Worm (Caenorhabditis elegans): ENCODE data around the gene R13H4.7.

The R13H4.7 gene

ce11 chrV:11868142-11868541, at the start of gene R13H4.7:
Gene R13H4.7, minus strand, starts transcription at chrV:11868242.
- no peak for TF ChIP-seq B0019.2 (GFP tag; conservative IDR thresholded peaks at IDR 0.05)
- TF ChIP-seq lin-26 (GFP tag; IDR thresholded peaks at IDR 0.05): no peak
- TF ChIP-seq ets-4 (GFP tag; optimal IDR thresholded peaks at IDR 0.05): no peak
- no peak for TF ChIP-seq dpl-1 (GFP tag; optimal IDR thresholded peaks at IDR 0.05)
- no peak for TF ChIP-seq ceh-27 (GFP tag; optimal IDR thresholded peaks at IDR 0.05)
- no peak for TF ChIP-seq tlf-1 (GFP tag; optimal IDR thresholded peaks at IDR 0.05)
- TF ChIP-seq madf-3 (GFP tag; IDR thresholded peaks at IDR 0.05): no peak

ce11 chrV:11917186-11917585, 49.1 kb upstream of the R13H4.7 start, which contains the start of gene R31.2:
Gene R31.2, plus strand, starts transcription at chrV:11917573.
- no peak for TF ChIP-seq B0035.1 (tag; optimal IDR thresholded peaks at IDR 0.05)
- TF ChIP-seq madf-6 (GFP tag; IDR thresholded peaks at IDR 0.05): peak; percentile 92
- peak; percentile 46; the same call in 1 of the 2 replicates for TF ChIP-seq pbrm-1 (GFP tag; IDR thresholded peaks at IDR 0.05)
- no peak for TF ChIP-seq bed-1 (GFP tag; IDR thresholded peaks at IDR 0.05)
- TF ChIP-seq sdz-38 (tag; optimal IDR thresholded peaks at IDR 0.05): no peak
- peak; percentile 78 for TF ChIP-seq madf-8 (GFP tag; conservative IDR thresholded peaks at IDR 0.05)
- peak; percentile 89 for TF ChIP-seq F33H1.4 (GFP tag; IDR thresholded peaks at IDR 0.05)
- TF ChIP-seq efl-1 (GFP tag; optimal IDR thresholded peaks at IDR 0.05): peak; percentile 48
- peak; percentile 55; the same call in 1 of the 2 replicates for TF ChIP-seq ceh-91 (GFP tag; IDR thresholded peaks at IDR 0.05)
- peak; percentile 4 for TF ChIP-seq dpl-1 (GFP tag; optimal IDR thresholded peaks at IDR 0.05)
- TF ChIP-seq xnd-1 (tag; optimal IDR thresholded peaks at IDR 0.05): peak; percentile 73
- TF ChIP-seq D2030.7 (GFP tag; IDR thresholded peaks at IDR 0.05): peak; percentile 23; the same call in 1 of the 2 replicates
- TF ChIP-seq ztf-26 (tag; optimal IDR thresholded peaks at IDR 0.05): no peak
- TF ChIP-seq lin-54 (GFP tag; optimal IDR thresholded peaks at IDR 0.05): peak; percentile 50
- peak; percentile 91 for TF ChIP-seq lsl-1 (GFP tag; optimal IDR thresholded peaks at IDR 0.05)

- TF ChIP-seq lin-40 (tag; optimal IDR thresholded peaks at IDR 0.05) (no peak), K12H6.12 (tag; optimal IDR thresholded peaks at IDR 0.05) (no peak), sea-2 (GFP tag; IDR thresholded peaks at IDR 0.05) (no peak)
Measured at ce11 chrV:11913283-11913682, 45.2 kb upstream of the R13H4.7 start.

DNA sequence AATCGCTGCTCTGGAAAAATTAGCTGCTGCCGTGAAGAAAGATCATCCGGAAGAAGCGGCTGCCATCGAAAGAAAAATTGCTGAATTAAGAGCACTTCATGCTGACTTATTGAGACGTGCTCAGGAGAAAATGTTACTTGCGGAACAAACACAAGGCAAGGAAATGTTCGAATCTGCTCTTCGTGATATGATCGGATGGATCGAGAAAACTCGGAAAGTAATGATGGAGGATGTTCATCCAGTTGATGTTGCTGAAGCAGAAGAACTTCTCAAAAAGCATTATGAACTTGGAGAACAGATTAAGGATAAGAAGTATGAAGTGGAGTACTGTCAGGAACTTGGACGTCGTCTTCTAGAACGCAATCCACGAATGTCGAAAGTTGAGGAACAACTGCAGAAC, 37.9 kb upstream of the R13H4.7 start:
- TF ChIP-seq F10E7.11 (tag; optimal IDR thresholded peaks at IDR 0.05) (no peak), ztf-6 (GFP tag; IDR thresholded peaks at IDR 0.05) (no peak), madf-10 (tag; optimal IDR thresholded peaks at IDR 0.05) (no peak), D2030.7 (GFP tag; IDR thresholded peaks at IDR 0.05) (no peak)

DNA sequence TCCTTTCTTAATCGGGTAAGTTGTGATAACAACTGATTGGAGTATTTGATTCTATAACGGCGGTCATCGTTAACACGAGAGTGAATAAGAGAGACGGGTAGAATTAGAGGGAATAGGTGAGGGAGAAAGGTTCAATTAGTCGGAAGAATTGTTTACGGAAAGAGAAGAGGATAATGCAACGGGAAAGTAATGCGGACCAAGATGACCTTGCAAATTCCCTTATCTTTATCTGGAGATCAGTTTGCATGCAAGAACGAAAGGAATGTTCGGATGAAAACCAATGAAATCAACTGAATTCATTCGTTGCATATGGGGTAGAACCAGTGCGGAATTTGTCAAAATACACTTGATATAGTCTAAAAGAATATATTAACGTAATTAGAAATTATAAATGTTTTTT, 34.1 kb upstream of the R13H4.7 start:
- no peak for TF ChIP-seq mes-4 (tag; optimal IDR thresholded peaks at IDR 0.05)
- TF ChIP-seq ceh-40 (GFP tag; IDR thresholded peaks at IDR 0.05): no peak
- TF ChIP-seq Y53G8AR.9 (GFP tag; conservative IDR thresholded peaks at IDR 0.05): no peak
- no peak for TF ChIP-seq pha-4 (tag; optimal IDR thresholded peaks at IDR 0.05)
- TF ChIP-seq ceh-58 (GFP tag; IDR thresholded peaks at IDR 0.05): no peak
- TF ChIP-seq ztf-18 (tag; optimal IDR thresholded peaks at IDR 0.05): no peak
- TF ChIP-seq ceh-91 (GFP tag; IDR thresholded peaks at IDR 0.05): no peak
- TF ChIP-seq nhr-27 (tag; optimal IDR thresholded peaks at IDR 0.05): no peak

Measured in whole organism, young adult.